Fruit fly (Drosophila melanogaster) whole organism, adult: ENCODE data around the gene CG2983.

ENCODE experiments used
- CG11617 ChIP-seq: fragments of 200-800 bp; sonication (Bioruptor generic); optimal IDR thresholded peaks from 2 replicates; lab custom pipeline; 2017; ENCODE audit warnings: mild to moderate bottlenecking, missing biosample characterization, missing genetic modification reagents, missing genetic modification characterization
- CG12768 ChIP-seq: fragments of 200-800 bp; sonication (Bioruptor generic); optimal IDR thresholded peaks from 2 replicates; lab custom pipeline; 2017; ENCODE audit warnings: missing biosample characterization, missing genetic modification characterization, mild to moderate bottlenecking, moderate library complexity, missing genetic modification reagents
- CG14711 ChIP-seq: fragments of 200-800 bp; sonication (Bioruptor generic); optimal IDR thresholded peaks from 2 replicates; lab custom pipeline; 2018; ENCODE audit warnings: missing biosample characterization, mild to moderate bottlenecking, missing genetic modification characterization, moderate library complexity
- CG1620 ChIP-seq: fragments of 200-800 bp; sonication (Bioruptor generic); optimal IDR thresholded peaks from 2 replicates; lab custom pipeline; 2016; ENCODE audit warnings: missing biosample characterization, missing genetic modification characterization
- CG33017 ChIP-seq: fragments of 200-800 bp; sonication (Bioruptor generic); optimal IDR thresholded peaks from 2 replicates; lab custom pipeline; 2018; ENCODE audit warnings: missing biosample characterization, mild to moderate bottlenecking, missing genetic modification characterization, moderate library complexity
- CG5204 ChIP-seq: fragments of 200-800 bp; sonication (Bioruptor generic); optimal IDR thresholded peaks from 2 replicates; lab custom pipeline; 2016; ENCODE audit warnings: missing biosample characterization, missing genetic modification characterization
- CG7045 ChIP-seq: fragments of 200-800 bp; sonication (Bioruptor generic); optimal IDR thresholded peaks from 2 replicates; lab custom pipeline; 2017; ENCODE audit warnings: missing biosample characterization, mild to moderate bottlenecking, missing genetic modification characterization
- CG7101 ChIP-seq: fragments of 200-800 bp; sonication (Bioruptor generic); optimal IDR thresholded peaks from 2 replicates; lab custom pipeline; 2018; ENCODE audit warnings: missing biosample characterization, mild to moderate bottlenecking, missing genetic modification characterization, moderate library complexity
- Clk ChIP-seq: fragments of 200-800 bp; sonication (Bioruptor generic); optimal IDR thresholded peaks from 2 replicates; lab custom pipeline; 2017; ENCODE audit warnings: missing biosample characterization, missing genetic modification characterization
- Crg-1 ChIP-seq: fragments of 200-800 bp; sonication (Bioruptor generic); optimal IDR thresholded peaks from 2 replicates; lab custom pipeline; 2016; ENCODE audit warnings: missing biosample characterization, missing genetic modification characterization
- Hr96 ChIP-seq: fragments of 200-800 bp; sonication (Bioruptor generic); optimal IDR thresholded peaks from 2 replicates; lab custom pipeline; 2016; ENCODE audit warnings: missing biosample characterization, missing genetic modification characterization
- Mnt ChIP-seq: fragments of 200-800 bp; sonication (Bioruptor generic); optimal IDR thresholded peaks from 2 replicates; lab custom pipeline; 2016; ENCODE audit warnings: missing biosample characterization, mild to moderate bottlenecking, missing genetic modification characterization
- bab1 ChIP-seq: fragments of 200-800 bp; sonication (Bioruptor generic); optimal IDR thresholded peaks from 3 replicates; lab custom pipeline; 2019; ENCODE audit warnings: missing biosample characterization, mild to moderate bottlenecking, missing genetic modification characterization, moderate library complexity
- cic ChIP-seq: fragments of 200-800 bp; sonication (Bioruptor generic); optimal IDR thresholded peaks from 2 replicates; lab custom pipeline; 2017; ENCODE audit warnings: missing biosample characterization, mild to moderate bottlenecking, missing genetic modification characterization, moderate library complexity
- cnc ChIP-seq, 2 experiments: fragments of >200 bp; optimal IDR thresholded peaks; 2 replicates each; lab custom pipeline; 2017
- kay ChIP-seq: fragments of 200-800 bp; sonication (Bioruptor generic); peaks from one replicate; lab custom pipeline; 2016; ENCODE audit warnings: missing biosample characterization, missing genetic modification characterization, borderline replicate concordance
- ovo ChIP-seq: fragments of 200-800 bp; sonication (Bioruptor generic); optimal IDR thresholded peaks from 2 replicates; lab custom pipeline; 2016; ENCODE audit warnings: missing biosample characterization, missing genetic modification characterization
- pad ChIP-seq: fragments of 200-800 bp; sonication (Bioruptor generic); optimal IDR thresholded peaks from 3 replicates; lab custom pipeline; 2017; ENCODE audit warnings: missing biosample characterization, missing genetic modification characterization, mild to moderate bottlenecking, moderate library complexity, missing genetic modification reagents
- tj ChIP-seq: fragments of 200-800 bp; sonication (Bioruptor generic); optimal IDR thresholded peaks from 3 replicates; lab custom pipeline; 2017; ENCODE audit warnings: missing biosample characterization, mild to moderate bottlenecking, missing genetic modification characterization, moderate library complexity
- toe ChIP-seq: fragments of 200-800 bp; sonication (Bioruptor generic); optimal IDR thresholded peaks from 2 replicates; lab custom pipeline; 2016; ENCODE audit warnings: missing biosample characterization, missing genetic modification characterization

Gene CG2983

dm6 chr2L:2874185-2874541 is 26.7 kb downstream of the CG2983 start, which contains the start of gene Ifrd1:
Gene Ifrd1, minus strand, starts transcription at chr2L:2874489.
- TF ChIP-seq tj (GFP tag; lab: Kevin White, UChicago) (no peak), ovo (GFP tag; lab: Kevin White, UChicago) (no peak), CG14711 (tag; lab: Kevin White, UChicago) (no peak), kay (no peak), CG11617 (GFP tag; lab: Kevin White, UChicago) (no peak), Clk (GFP tag; lab: Kevin White, UChicago) (no peak), CG1620 (GFP tag; lab: Kevin White, UChicago) (no peak), CG33017 (tag; lab: Kevin White, UChicago) (peak; percentile 20)

- peak; percentile 68 for TF ChIP-seq Crg-1
- no peak for TF ChIP-seq CG5204 (GFP tag; lab: Kevin White, UChicago)
- TF ChIP-seq CG7045 (GFP tag; lab: Kevin White, UChicago): peak; percentile 47
- TF ChIP-seq cic (GFP tag; lab: Kevin White, UChicago): peak; percentile 63
- peak; percentile 73 for TF ChIP-seq CG1620 (GFP tag; lab: Kevin White, UChicago)
- peak; percentile 95 for TF ChIP-seq kay
- peak; percentile 88 for TF ChIP-seq toe (GFP tag; lab: Kevin White, UChicago)
- peak; percentile 37 for TF ChIP-seq Mnt (GFP tag; lab: Kevin White, UChicago)
- no peak for TF ChIP-seq CG14711 (tag; lab: Kevin White, UChicago)
- peak; percentile 84 for TF ChIP-seq CG11617 (GFP tag; lab: Kevin White, UChicago)
- TF ChIP-seq CG7101 (tag; lab: Kevin White, UChicago): peak; percentile 62
- peak; percentile 48 for TF ChIP-seq Clk (GFP tag; lab: Kevin White, UChicago)
- peak; percentile 13 for TF ChIP-seq bab1 (GFP tag; lab: Kevin White, UChicago)
- peak; percentile 94 for TF ChIP-seq CG12768 (GFP tag; lab: Kevin White, UChicago)
- TF ChIP-seq ovo (GFP tag; lab: Kevin White, UChicago): peak; percentile 70
- peak; percentile 63 for TF ChIP-seq tj (GFP tag; lab: Kevin White, UChicago)
- peak; percentile 58 for TF ChIP-seq pad (GFP tag; lab: Kevin White, UChicago)
- no peak for TF ChIP-seq CG33017 (tag; lab: Kevin White, UChicago)
- TF ChIP-seq Hr96 (GFP tag; lab: Kevin White, UChicago): peak; percentile 63
- TF ChIP-seq cnc (optimal IDR thresholded peaks at IDR 0.05; lab: Kevin White, UChicago): no peak
Observed at dm6 chr2L:2874542-2875194, 27.2 kb downstream of the CG2983 start, which contains the start of gene CG8814. Gene CG8814, plus strand, starts transcription at chr2L:2874890.

dm6 chr2L:2878188-2878587 is 30.8 kb downstream of the CG2983 start, which contains the start of the genes Prx6a and Sbat:
Gene Prx6a, minus strand, starts transcription at chr2L:2878232.
Gene Sbat, plus strand, starts transcription at chr2L:2878344.
- peak; percentile 76 for TF ChIP-seq CG1620 (GFP tag; lab: Kevin White, UChicago)
- peak; percentile 90 for TF ChIP-seq toe (GFP tag; lab: Kevin White, UChicago)
- TF ChIP-seq cic (GFP tag; lab: Kevin White, UChicago): peak; percentile 5
- TF ChIP-seq kay: peak; percentile 37
- peak; percentile 50 for TF ChIP-seq ovo (GFP tag; lab: Kevin White, UChicago)
- TF ChIP-seq CG14711 (tag; lab: Kevin White, UChicago): peak; percentile 70
- peak; percentile 62 for TF ChIP-seq pad (GFP tag; lab: Kevin White, UChicago)
- peak; percentile 48 for TF ChIP-seq tj (GFP tag; lab: Kevin White, UChicago)
- peak; percentile 89 for TF ChIP-seq bab1 (GFP tag; lab: Kevin White, UChicago)
- TF ChIP-seq CG7101 (tag; lab: Kevin White, UChicago): peak; percentile 81
- TF ChIP-seq cnc (optimal IDR thresholded peaks at IDR 0.05; lab: Kevin White, UChicago): no peak
- peak; percentile 80 for TF ChIP-seq CG33017 (tag; lab: Kevin White, UChicago)
- peak; percentile 77 for TF ChIP-seq Mnt (GFP tag; lab: Kevin White, UChicago)
- TF ChIP-seq Clk (GFP tag; lab: Kevin White, UChicago): peak; percentile 65
- peak; percentile 89 for TF ChIP-seq Hr96 (GFP tag; lab: Kevin White, UChicago)
- TF ChIP-seq CG12768 (GFP tag; lab: Kevin White, UChicago): peak; percentile 77
- peak; percentile 68 for TF ChIP-seq CG11617 (GFP tag; lab: Kevin White, UChicago)
- TF ChIP-seq CG7045 (GFP tag; lab: Kevin White, UChicago): peak; percentile 69
- TF ChIP-seq Crg-1: peak; percentile 65
- no peak for TF ChIP-seq CG5204 (GFP tag; lab: Kevin White, UChicago)

- TF ChIP-seq CG1620 (GFP tag; lab: Kevin White, UChicago) (peak; percentile 48), pad (GFP tag; lab: Kevin White, UChicago) (peak; percentile 4), Clk (GFP tag; lab: Kevin White, UChicago) (peak; percentile 46), CG12768 (GFP tag; lab: Kevin White, UChicago) (peak; percentile 59), CG14711 (tag; lab: Kevin White, UChicago) (no peak), CG7101 (tag; lab: Kevin White, UChicago) (peak; percentile 51), Mnt (GFP tag; lab: Kevin White, UChicago) (peak; percentile 55), tj (GFP tag; lab: Kevin White, UChicago) (peak; percentile 11), cic (GFP tag; lab: Kevin White, UChicago) (peak; percentile 53), ovo (GFP tag; lab: Kevin White, UChicago) (no peak), Crg-1 (peak; percentile 25), CG11617 (GFP tag; lab: Kevin White, UChicago) (peak; percentile 22), Hr96 (GFP tag; lab: Kevin White, UChicago) (peak; percentile 27), bab1 (GFP tag; lab: Kevin White, UChicago) (peak; percentile 75), toe (GFP tag; lab: Kevin White, UChicago) (peak; percentile 28), kay (no peak), CG33017 (tag; lab: Kevin White, UChicago) (peak; percentile 46), CG7045 (GFP tag; lab: Kevin White, UChicago) (peak; percentile 44), CG5204 (GFP tag; lab: Kevin White, UChicago) (no peak), cnc (optimal IDR thresholded peaks at IDR 0.05; lab: Kevin White, UChicago) (no peak)
Observed at dm6 chr2L:2878859-2879258, 31.4 kb downstream of the CG2983 start, which contains the start of gene RabGGTb. Gene RabGGTb, plus strand, starts transcription at chr2L:2879112.
